Worm (Caenorhabditis elegans) whole organism, young adult: ENCODE results near the gene aak-1.

ENCODE experiments used
- B0336.3 ChIP-seq: fragments of 200-800 bp; sonication (Bioruptor generic); IDR thresholded peaks from 2 replicates; pipeline ENCODE4 v1.3.6; 2022; ENCODE audit warnings: missing genetic modification characterization, missing compliant biosample characterization
- C17E4.6 ChIP-seq: fragments of 200-800 bp; sonication (Bioruptor generic); IDR thresholded peaks from 2 replicates; pipeline ENCODE4 v1.3.6; 2022; ENCODE audit warnings: missing genetic modification reagents, missing genetic modification characterization, missing compliant biosample characterization
- F23B12.7 ChIP-seq: sonication (generic microtip); optimal IDR thresholded peaks from 2 replicates; lab custom pipeline; 2017; ENCODE audit warnings: missing genetic modification characterization, mild to moderate bottlenecking, missing compliant biosample characterization, antibody characterized with exemption, moderate library complexity; ENCODE audit not compliant: insufficient read depth
- K11D2.4 ChIP-seq: fragments of 200-800 bp; sonication (Bioruptor generic); IDR thresholded peaks from 2 replicates; pipeline ENCODE4 v1.3.6; 2022; ENCODE audit warnings: missing genetic modification reagents, missing genetic modification characterization, missing compliant biosample characterization
- T26A5.8 ChIP-seq: sonication (generic microtip); optimal IDR thresholded peaks from 2 replicates; lab custom pipeline; 2016; ENCODE audit warnings: missing genetic modification characterization, missing compliant biosample characterization
- Y53G8AR.9 ChIP-seq: fragments of 200-800 bp; sonication (Bioruptor generic); conservative IDR thresholded peaks from 2 replicates; pipeline ENCODE4 v1.3.6; 2022; ENCODE audit warnings: missing genetic modification reagents, missing genetic modification characterization, missing compliant biosample characterization
- Y95B8A.8 ChIP-seq: fragments of 200-800 bp; sonication (Bioruptor generic); IDR thresholded peaks from 2 replicates; pipeline ENCODE4 v1.3.6; 2022; ENCODE audit warnings: missing genetic modification reagents, missing genetic modification characterization, missing compliant biosample characterization
- atf-7 ChIP-seq: sonication (generic microtip); optimal IDR thresholded peaks from 2 replicates; lab custom pipeline; 2017; ENCODE audit warnings: mild to moderate bottlenecking, missing genetic modification characterization, missing compliant biosample characterization
- attf-3 ChIP-seq: fragments of 200-800 bp; sonication (Bioruptor generic); conservative IDR thresholded peaks from 2 replicates; pipeline ENCODE4 v1.3.6; 2022; ENCODE audit warnings: missing genetic modification reagents, missing genetic modification characterization, missing compliant biosample characterization
- attf-5 ChIP-seq: fragments of 200-800 bp; sonication (Bioruptor generic); optimal IDR thresholded peaks from 2 replicates; lab custom pipeline; 2018; ENCODE audit warnings: mild to moderate bottlenecking, missing genetic modification characterization, missing compliant biosample characterization
- bed-2 ChIP-seq: fragments of 200-800 bp; sonication (Bioruptor generic); IDR thresholded peaks from 2 replicates; pipeline ENCODE4 v1.3.6; 2022; ENCODE audit warnings: missing genetic modification reagents, missing genetic modification characterization, missing compliant biosample characterization
- cebp-1 ChIP-seq, 2 experiments: fragments of 200-800 bp in 1 of 2; sonication (Bioruptor generic) in 1 of 2; sonication (generic microtip) in 1 of 2; IDR thresholded peaks in 1 of 2; optimal IDR thresholded peaks in 1 of 2; 2 replicates each; pipeline versions ENCODE4 v1.3.6 to Lab custom; 2017 to 2022; ENCODE audit warnings: missing compliant biosample characterization in 2 of 2, missing genetic modification characterization in 2 of 2, mild to moderate bottlenecking in 1 of 2, missing genetic modification reagents in 1 of 2, moderate library complexity in 1 of 2
- cebp-2 ChIP-seq: fragments of 200-800 bp; sonication (Bioruptor generic); IDR thresholded peaks from 2 replicates; pipeline ENCODE4 v1.3.6; 2022; ENCODE audit warnings: missing genetic modification characterization, missing compliant biosample characterization
- chd-7 ChIP-seq: sonication (generic microtip); optimal IDR thresholded peaks from 2 replicates; lab custom pipeline; 2016; ENCODE audit warnings: mild to moderate bottlenecking, missing genetic modification characterization, moderate library complexity, missing compliant biosample characterization
- die-1 ChIP-seq: sonication (generic microtip); optimal IDR thresholded peaks from 2 replicates; lab custom pipeline; 2016; ENCODE audit warnings: missing genotype, mild to moderate bottlenecking, missing genetic modification characterization, missing compliant biosample characterization
- ets-4 ChIP-seq: fragments of 200-800 bp; sonication (Bioruptor generic); optimal IDR thresholded peaks from 2 replicates; lab custom pipeline; 2018; ENCODE audit warnings: mild to moderate bottlenecking, missing genetic modification characterization, missing compliant biosample characterization
- fkh-3 ChIP-seq: sonication (generic microtip); optimal IDR thresholded peaks from 2 replicates; lab custom pipeline; 2016; ENCODE audit warnings: mild to moderate bottlenecking, missing genetic modification characterization, missing compliant biosample characterization
- gei-17 ChIP-seq: fragments of 200-800 bp; sonication (Bioruptor generic); optimal IDR thresholded peaks from 2 replicates; lab custom pipeline; 2018; ENCODE audit warnings: mild to moderate bottlenecking, missing genetic modification characterization, missing compliant biosample characterization
- him-1 ChIP-seq: sonication (generic microtip); optimal IDR thresholded peaks from 2 replicates; lab custom pipeline; 2016; ENCODE audit warnings: missing genotype, missing genetic modification reagents, missing genetic modification characterization, missing compliant biosample characterization
- hmg-20 ChIP-seq: fragments of 200-800 bp; sonication (Bioruptor generic); IDR thresholded peaks from 2 replicates; pipeline ENCODE4 v1.3.6; 2022; ENCODE audit warnings: missing genetic modification reagents, missing genetic modification characterization, missing compliant biosample characterization
- hrde-1 ChIP-seq: sonication (generic microtip); optimal IDR thresholded peaks from 2 replicates; lab custom pipeline; 2016; ENCODE audit warnings: missing genetic modification characterization, mild to moderate bottlenecking, missing compliant biosample characterization, moderate library complexity, missing genotype, missing genetic modification reagents, borderline replicate concordance
- let-607 ChIP-seq, 2 experiments: fragments of 200-800 bp in 1 of 2; sonication (Bioruptor generic) in 1 of 2; sonication (generic microtip) in 1 of 2; optimal IDR thresholded peaks; 2 replicates each; lab custom pipeline; 2016 to 2018; ENCODE audit warnings: mild to moderate bottlenecking in 2 of 2, missing compliant biosample characterization in 2 of 2, missing genetic modification characterization in 2 of 2, moderate library complexity in 2 of 2, missing genotype in 1 of 2
- lin-26 ChIP-seq: fragments of 200-800 bp; sonication (Bioruptor generic); IDR thresholded peaks from 2 replicates; pipeline ENCODE4 v1.3.6; 2022; ENCODE audit warnings: missing genetic modification reagents, missing genetic modification characterization, missing compliant biosample characterization
- lin-35 ChIP-seq, 3 experiments: fragments of 150-350 bp in 2 of 3; sonication (generic microtip) in 1 of 3; optimal IDR thresholded peaks; 2 replicates each; lab custom pipeline; 2014 to 2018; ENCODE audit warnings: missing biosample characterization in 3 of 3, missing genetic modification characterization in 3 of 3, missing genetic modification reagents in 3 of 3
- lin-40 ChIP-seq: sonication (generic microtip); optimal IDR thresholded peaks from 2 replicates; lab custom pipeline; 2016; ENCODE audit warnings: missing genetic modification characterization, mild to moderate bottlenecking, missing compliant biosample characterization, missing genotype, missing genetic modification reagents
- lin-54 ChIP-seq: fragments of 200-800 bp; sonication (Bioruptor generic); optimal IDR thresholded peaks from 2 replicates; lab custom pipeline; 2018; ENCODE audit warnings: mild to moderate bottlenecking, missing genetic modification characterization, missing compliant biosample characterization
- madf-10 ChIP-seq: sonication (generic microtip); optimal IDR thresholded peaks from 2 replicates; lab custom pipeline; 2016; ENCODE audit warnings: mild to moderate bottlenecking, missing genetic modification characterization, missing compliant biosample characterization
- mel-28 ChIP-seq: sonication (generic microtip); optimal IDR thresholded peaks from 2 replicates; lab custom pipeline; 2016; ENCODE audit warnings: borderline replicate concordance, mild to moderate bottlenecking, missing genetic modification characterization, missing compliant biosample characterization
- mxl-1 ChIP-seq: sonication (generic microtip); optimal IDR thresholded peaks from 2 replicates; lab custom pipeline; 2016; ENCODE audit warnings: missing genetic modification characterization, missing compliant biosample characterization
- nfyb-1 ChIP-seq: fragments of 200-800 bp; sonication (Bioruptor generic); IDR thresholded peaks from 2 replicates; pipeline ENCODE4 v1.3.6; 2022; ENCODE audit warnings: missing genetic modification reagents, missing genetic modification characterization, missing compliant biosample characterization
- nhr-27 ChIP-seq: fragments of 200-800 bp; sonication (Bioruptor generic); optimal IDR thresholded peaks from 2 replicates; lab custom pipeline; 2018; ENCODE audit warnings: mild to moderate bottlenecking, missing genetic modification characterization, moderate library complexity, missing compliant biosample characterization
- nhr-80 ChIP-seq: sonication (generic microtip); optimal IDR thresholded peaks from 2 replicates; lab custom pipeline; 2016; ENCODE audit warnings: missing genetic modification characterization, missing compliant biosample characterization
- nhr-90 ChIP-seq: sonication (generic microtip); optimal IDR thresholded peaks from 2 replicates; lab custom pipeline; 2016; ENCODE audit warnings: missing genotype, mild to moderate bottlenecking, missing genetic modification characterization, missing compliant biosample characterization
- pha-4 ChIP-seq: fragments of 150-350 bp; sonication (generic microtip); optimal IDR thresholded peaks from 2 replicates; lab custom pipeline; 2014; ENCODE audit warnings: missing biosample characterization, missing genetic modification reagents, missing genetic modification characterization
- sdz-38 ChIP-seq: sonication (generic microtip); optimal IDR thresholded peaks from 2 replicates; lab custom pipeline; 2016; ENCODE audit warnings: missing genotype, missing genetic modification characterization, missing compliant biosample characterization
- snpc-4 ChIP-seq, 5 experiments: fragments of 150-350 bp in 1 of 5; sonication (generic microtip) in 4 of 5; optimal IDR thresholded peaks; 2 replicates each; lab custom pipeline; 2014 to 2018; ENCODE audit warnings: missing genetic modification characterization in 5 of 5, missing biosample characterization in 3 of 5, antibody characterized with exemption in 2 of 5, mild to moderate bottlenecking in 2 of 5, missing compliant biosample characterization in 2 of 5, missing genotype in 2 of 5, moderate library complexity in 2 of 5, missing genetic modification reagents in 1 of 5
- sptf-2 ChIP-seq: fragments of 200-800 bp; sonication (Bioruptor generic); optimal IDR thresholded peaks from 2 replicates; lab custom pipeline; 2018; ENCODE audit warnings: mild to moderate bottlenecking, missing genetic modification characterization, missing compliant biosample characterization
- zfh-2 ChIP-seq: fragments of 200-800 bp; sonication (Bioruptor generic); conservative IDR thresholded peaks from 2 replicates; pipeline ENCODE4 v1.3.6; 2022; ENCODE audit warnings: missing genetic modification reagents, missing genetic modification characterization, missing compliant biosample characterization
- ztf-22 ChIP-seq: fragments of 200-800 bp; sonication (Bioruptor generic); optimal IDR thresholded peaks from 2 replicates; lab custom pipeline; 2018; ENCODE audit warnings: mild to moderate bottlenecking, missing genetic modification characterization, moderate library complexity, missing compliant biosample characterization
- ztf-28 ChIP-seq: fragments of 200-800 bp; sonication (Bioruptor generic); IDR thresholded peaks from 2 replicates; pipeline ENCODE4 v1.3.6; 2022; ENCODE audit warnings: missing genetic modification reagents, missing genetic modification characterization, missing compliant biosample characterization
- ztf-3 ChIP-seq: fragments of 200-800 bp; sonication (Bioruptor generic); optimal IDR thresholded peaks from 2 replicates; lab custom pipeline; 2018; ENCODE audit warnings: mild to moderate bottlenecking, missing genetic modification characterization, missing compliant biosample characterization

Gene aak-1

ce11 chrIII:8762016-8762415 is 1.1 kb upstream of the aak-1 start:
- TF ChIP-seq nhr-80 (tag; lab: Kevin White, UChicago) (peak; percentile 16), T26A5.8 (tag; lab: Kevin White, UChicago) (no peak), hrde-1 (tag; lab: Kevin White, UChicago) (no peak), cebp-2 (GFP tag; lab: Robert Waterston, UW) (no peak), bed-2 (GFP tag; lab: Robert Waterston, UW) (no peak), Y53G8AR.9 (GFP tag; lab: Robert Waterston, UW) (0 out of 2 replicates have a peak, but pooled peaks have one; percentile 15), nhr-90 (tag; lab: Kevin White, UChicago) (no peak)

DNA sequence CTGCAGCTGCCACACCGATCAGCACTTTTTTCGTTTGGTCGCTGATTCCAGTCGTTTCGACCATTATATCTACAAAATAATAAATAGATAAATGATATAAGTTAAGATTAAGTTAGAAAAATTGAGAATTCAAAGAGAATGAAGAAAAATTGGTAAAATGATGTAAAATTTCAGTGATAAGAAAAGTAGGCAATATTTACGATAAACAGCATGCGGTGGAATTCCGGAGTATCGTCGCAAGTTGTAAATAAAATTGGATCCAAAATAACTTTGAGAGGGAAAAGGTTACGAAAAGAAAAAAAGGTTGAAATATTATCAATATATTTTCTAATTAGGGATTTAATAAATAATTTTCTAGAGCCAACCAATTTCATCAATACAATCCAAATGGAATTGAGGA is 6.2 kb downstream of the aak-1 start, which contains the start of gene tomm-70:
tomm-70 (minus strand) TSS at position 69 of the 400 bp plus-strand sequence.
- TF ChIP-seq Y95B8A.8 (GFP tag; lab: Robert Waterston, UW): no peak
- TF ChIP-seq nhr-27 (tag; lab: Kevin White, UChicago): no peak
- TF ChIP-seq gei-17 (GFP tag; lab: Kevin White, UChicago): no peak
- peak; percentile 81 for TF ChIP-seq attf-3 (GFP tag; lab: Robert Waterston, UW)
- no peak for TF ChIP-seq ztf-28 (GFP tag; lab: Robert Waterston, UW)
- TF ChIP-seq zfh-2 (GFP tag; lab: Robert Waterston, UW): no peak

DNA sequence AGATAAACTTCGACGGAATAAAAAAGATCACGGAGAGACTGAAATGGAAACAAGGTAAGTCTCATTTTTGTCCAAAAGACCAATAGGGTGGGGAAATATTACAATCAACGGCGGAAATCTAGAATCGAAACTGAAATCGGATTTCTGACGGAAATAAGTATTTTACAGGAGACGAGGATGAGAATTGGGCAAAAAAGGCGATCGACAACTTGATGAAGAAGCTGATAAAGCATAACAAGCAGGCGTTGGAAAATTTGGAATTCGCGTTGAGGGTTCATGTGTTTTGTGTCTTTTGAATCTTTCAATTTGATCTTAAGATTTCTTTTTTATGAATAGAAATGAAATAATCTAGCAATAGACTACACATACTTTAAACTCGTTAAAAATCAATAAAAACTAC is 10.3 kb downstream of the aak-1 start, which contains the start of gene ugtp-1:
ugtp-1 (minus strand) TSS at position 101 of the 400 bp plus-strand sequence.
- TF ChIP-seq Y95B8A.8 (GFP tag; lab: Robert Waterston, UW) (no peak), mxl-1 (no peak), sdz-38 (no peak), lin-26 (GFP tag; lab: Robert Waterston, UW) (no peak), sptf-2 (GFP tag; lab: Kevin White, UChicago) (no peak), F23B12.7 (no peak), Y53G8AR.9 (GFP tag; lab: Robert Waterston, UW) (no peak), him-1 (tag; lab: Kevin White, UChicago) (no peak), K11D2.4 (GFP tag; lab: Robert Waterston, UW) (no peak)

DNA sequence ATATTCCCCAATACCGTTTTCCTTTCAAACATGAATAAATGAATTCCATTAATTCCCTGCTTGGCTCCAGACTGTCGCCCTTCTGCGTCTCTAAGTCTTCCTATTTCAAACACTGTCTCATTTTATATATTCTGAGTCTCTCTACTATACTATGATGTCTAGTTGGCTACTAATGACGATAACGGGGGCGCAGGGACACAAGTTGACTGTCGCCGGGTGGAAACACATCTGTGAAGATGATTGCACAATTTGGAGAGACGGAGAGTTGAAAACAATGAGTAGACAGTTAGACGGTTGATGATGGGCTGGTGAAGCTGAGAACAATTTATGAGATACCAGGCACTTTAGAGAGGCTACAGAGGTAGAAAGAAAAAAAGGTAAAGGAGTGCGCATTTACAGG is 11.4 kb downstream of the aak-1 start, which contains the start of gene sma-2:
sma-2 (plus strand) TSS at position 194 of the 400 bp plus-strand sequence.
- TF ChIP-seq chd-7 (tag; lab: Kevin White, UChicago) (peak; percentile 54), ets-4 (peak; percentile 18), lin-35 (GFP tag; optimal IDR thresholded peaks at IDR 0.05; lab: Kevin White, UChicago) (no peak), hmg-20 (GFP tag; lab: Robert Waterston, UW) (no peak), B0336.3 (GFP tag; lab: Robert Waterston, UW) (peak; percentile 44; the same call in 1 of the 2 replicates), lin-40 (tag; lab: Kevin White, UChicago) (peak; percentile 64), lin-54 (no peak), nfyb-1 (GFP tag; lab: Robert Waterston, UW) (0 out of 2 replicates have a peak, but pooled peaks have one; percentile 33), fkh-3 (tag; lab: Kevin White, UChicago) (no peak), hrde-1 (tag; lab: Kevin White, UChicago) (no peak), C17E4.6 (GFP tag; lab: Robert Waterston, UW) (no peak), let-607 (tag; optimal IDR thresholded peaks at IDR 0.05; lab: Kevin White, UChicago) (peak; percentile 24 to 30), die-1 (tag; lab: Kevin White, UChicago) (no peak), ztf-3 (GFP tag; lab: Kevin White, UChicago) (no peak), attf-5 (GFP tag; lab: Kevin White, UChicago) (peak; percentile 68), pha-4 (peak; percentile 29), snpc-4 (GFP tag; optimal IDR thresholded peaks at IDR 0.05; lab: Kevin White, UChicago) (no peak), snpc-4 (tag; optimal IDR thresholded peaks at IDR 0.05; lab: Kevin White, UChicago) (peak in 1 of 4 experiments; percentile 30), cebp-1 (GFP tag; IDR thresholded peaks at IDR 0.05; lab: Robert Waterston, UW) (no peak), cebp-1 (tag; optimal IDR thresholded peaks at IDR 0.05; lab: Kevin White, UChicago) (peak; percentile 73), F23B12.7 (peak; percentile 47), atf-7 (tag; lab: Kevin White, UChicago) (peak; percentile 68), madf-10 (peak; percentile 25), ztf-22 (GFP tag; lab: Kevin White, UChicago) (peak; percentile 27), mel-28 (tag; lab: Kevin White, UChicago) (no peak)
